Worm (Caenorhabditis elegans) whole organism, young adult: ENCODE results near the gene Y62H9A.12.

Source experiments
- Y79H2A.3 ChIP-seq: fragments of 200-800 bp; sonication (Bioruptor generic); conservative IDR thresholded peaks from 2 replicates; pipeline ENCODE4 v1.3.6; 2022; ENCODE audit warnings: missing genetic modification reagents, missing genetic modification characterization, missing compliant biosample characterization
- ceh-27 ChIP-seq: fragments of 200-800 bp; sonication (Bioruptor generic); optimal IDR thresholded peaks from 2 replicates; lab custom pipeline; 2018; ENCODE audit warnings: mild to moderate bottlenecking, missing genetic modification characterization, moderate library complexity, missing compliant biosample characterization
- repo-1 ChIP-seq: sonication (generic microtip); optimal IDR thresholded peaks from 2 replicates; lab custom pipeline; 2017; ENCODE audit warnings: mild to moderate bottlenecking, missing genetic modification characterization, missing compliant biosample characterization
- snpc-4 ChIP-seq, 5 experiments: fragments of 150-350 bp in 1 of 5; sonication (generic microtip) in 4 of 5; optimal IDR thresholded peaks; 2 replicates each; lab custom pipeline; 2014 to 2018; ENCODE audit warnings: missing genetic modification characterization in 5 of 5, missing biosample characterization in 3 of 5, antibody characterized with exemption in 2 of 5, mild to moderate bottlenecking in 2 of 5, missing compliant biosample characterization in 2 of 5, missing genotype in 2 of 5, moderate library complexity in 2 of 5, missing genetic modification reagents in 1 of 5
- xnd-1 ChIP-seq: sonication (generic microtip); optimal IDR thresholded peaks from 2 replicates; lab custom pipeline; 2016; ENCODE audit warnings: missing genotype, missing genetic modification reagents, missing genetic modification characterization, missing compliant biosample characterization

ce11 chrX:11959838-11960237 is 45.9 kb downstream of the Y62H9A.12 start, which contains the start of gene C49F5.8:
- TF ChIP-seq Y79H2A.3 (GFP tag; lab: Robert Waterston, UW) (no peak), ceh-27 (no peak), snpc-4 (GFP tag; optimal IDR thresholded peaks at IDR 0.05; lab: Kevin White, UChicago) (no peak), snpc-4 (tag; optimal IDR thresholded peaks at IDR 0.05; lab: Kevin White, UChicago) (no peak), repo-1 (tag; lab: Kevin White, UChicago) (no peak), xnd-1 (tag; lab: Kevin White, UChicago) (no peak)
